Worm (Caenorhabditis elegans) whole organism, L4/young adult: ENCODE data around the gene ZK632.4.

Source experiments
- dao-5 ChIP-seq: sonication (generic microtip); optimal IDR thresholded peaks from 2 replicates; lab custom pipeline; 2016; ENCODE audit warnings: missing genotype, missing genetic modification characterization, moderate library complexity, missing compliant biosample characterization
- him-1 ChIP-seq: sonication (generic microtip); optimal IDR thresholded peaks from 2 replicates; lab custom pipeline; 2016; ENCODE audit warnings: missing genotype, missing genetic modification reagents, missing genetic modification characterization, missing compliant biosample characterization

- no peak for TF ChIP-seq him-1 (tag; lab: Kevin White, UChicago)
- TF ChIP-seq dao-5 = no peak
Observed at ce11 chrIII:9827163-9827951, 20.1 kb upstream of the ZK632.4 start, which contains the start of the genes ZK632.10 and ZK632.11.
